Worm (Caenorhabditis elegans) whole organism, young adult: ENCODE results near the gene C49F5.6.
A peak's percentile ranks its signal among the peaks of the same experiment; 100 is the strongest.

ENCODE experiments used
- B0019.2 ChIP-seq: fragments of 200-800 bp; sonication (Bioruptor generic); conservative IDR thresholded peaks from 2 replicates; pipeline ENCODE4 v1.3.6; 2022; ENCODE audit warnings: missing genetic modification reagents, missing genetic modification characterization, missing compliant biosample characterization
- C06A6.2 ChIP-seq: fragments of 200-800 bp; sonication (Bioruptor generic); conservative IDR thresholded peaks from 2 replicates; pipeline ENCODE4 v1.3.6; 2022; ENCODE audit warnings: missing genetic modification characterization, missing compliant biosample characterization
- F22D6.2 ChIP-seq: sonication (generic microtip); optimal IDR thresholded peaks from 2 replicates; lab custom pipeline; 2016; ENCODE audit warnings: mild to moderate bottlenecking, missing genetic modification characterization, missing compliant biosample characterization
- F57C9.4 ChIP-seq: sonication (generic microtip); optimal IDR thresholded peaks from 2 replicates; lab custom pipeline; 2017; ENCODE audit warnings: mild to moderate bottlenecking, missing genetic modification characterization, missing compliant biosample characterization
- K12H6.12 ChIP-seq: fragments of 200-800 bp; sonication (Bioruptor generic); optimal IDR thresholded peaks from 2 replicates; lab custom pipeline; 2018; ENCODE audit warnings: mild to moderate bottlenecking, missing genetic modification characterization, missing compliant biosample characterization
- Y56A3A.18 ChIP-seq: fragments of 200-800 bp; sonication (Bioruptor generic); IDR thresholded peaks from 2 replicates; pipeline ENCODE4 v1.3.6; 2022; ENCODE audit warnings: missing genetic modification reagents, missing genetic modification characterization, missing compliant biosample characterization
- aptf-2 ChIP-seq: fragments of 200-800 bp; sonication (Bioruptor generic); conservative IDR thresholded peaks from 2 replicates; pipeline ENCODE4 v1.3.6; 2022; ENCODE audit warnings: missing genetic modification reagents, missing genetic modification characterization, missing compliant biosample characterization
- attf-3 ChIP-seq: fragments of 200-800 bp; sonication (Bioruptor generic); conservative IDR thresholded peaks from 2 replicates; pipeline ENCODE4 v1.3.6; 2022; ENCODE audit warnings: missing genetic modification reagents, missing genetic modification characterization, missing compliant biosample characterization
- attf-6 ChIP-seq: fragments of 200-800 bp; sonication (Bioruptor generic); IDR thresholded peaks from 2 replicates; pipeline ENCODE4 v1.3.6; 2022; ENCODE audit warnings: missing genetic modification reagents, missing genetic modification characterization, missing compliant biosample characterization
- cebp-2 ChIP-seq: fragments of 200-800 bp; sonication (Bioruptor generic); IDR thresholded peaks from 2 replicates; pipeline ENCODE4 v1.3.6; 2022; ENCODE audit warnings: missing genetic modification characterization, missing compliant biosample characterization
- egrh-3 ChIP-seq: fragments of 200-800 bp; sonication (Bioruptor generic); IDR thresholded peaks from 2 replicates; pipeline ENCODE4 v1.3.6; 2022; ENCODE audit warnings: missing genetic modification reagents, missing genetic modification characterization, missing compliant biosample characterization
- ekl-4 ChIP-seq: fragments of 200-800 bp; sonication (Bioruptor generic); IDR thresholded peaks from 2 replicates; pipeline ENCODE4 v1.3.6; 2022; ENCODE audit warnings: missing genetic modification reagents, missing genetic modification characterization, missing compliant biosample characterization
- ets-4 ChIP-seq: fragments of 200-800 bp; sonication (Bioruptor generic); optimal IDR thresholded peaks from 2 replicates; lab custom pipeline; 2018; ENCODE audit warnings: mild to moderate bottlenecking, missing genetic modification characterization, missing compliant biosample characterization
- gei-17 ChIP-seq: fragments of 200-800 bp; sonication (Bioruptor generic); optimal IDR thresholded peaks from 2 replicates; lab custom pipeline; 2018; ENCODE audit warnings: mild to moderate bottlenecking, missing genetic modification characterization, missing compliant biosample characterization
- hmg-1.2 ChIP-seq: fragments of 200-800 bp; sonication (Bioruptor generic); IDR thresholded peaks from 2 replicates; pipeline ENCODE4 v1.3.6; 2022; ENCODE audit warnings: missing genetic modification reagents, missing genetic modification characterization, missing compliant biosample characterization
- hrde-1 ChIP-seq: sonication (generic microtip); optimal IDR thresholded peaks from 2 replicates; lab custom pipeline; 2016; ENCODE audit warnings: missing genetic modification characterization, mild to moderate bottlenecking, missing compliant biosample characterization, moderate library complexity, missing genotype, missing genetic modification reagents, borderline replicate concordance
- lin-26 ChIP-seq: fragments of 200-800 bp; sonication (Bioruptor generic); IDR thresholded peaks from 2 replicates; pipeline ENCODE4 v1.3.6; 2022; ENCODE audit warnings: missing genetic modification reagents, missing genetic modification characterization, missing compliant biosample characterization
- lin-54 ChIP-seq: fragments of 200-800 bp; sonication (Bioruptor generic); optimal IDR thresholded peaks from 2 replicates; lab custom pipeline; 2018; ENCODE audit warnings: mild to moderate bottlenecking, missing genetic modification characterization, missing compliant biosample characterization
- lir-1 ChIP-seq: fragments of 200-800 bp; sonication (Bioruptor generic); conservative IDR thresholded peaks from 2 replicates; pipeline ENCODE4 v1.3.6; 2022; ENCODE audit warnings: missing genetic modification reagents, missing genetic modification characterization, missing compliant biosample characterization
- lsl-1 ChIP-seq: fragments of 200-800 bp; sonication (Bioruptor generic); optimal IDR thresholded peaks from 2 replicates; lab custom pipeline; 2018; ENCODE audit warnings: mild to moderate bottlenecking, missing genetic modification characterization, moderate library complexity, missing compliant biosample characterization
- madf-10 ChIP-seq: sonication (generic microtip); optimal IDR thresholded peaks from 2 replicates; lab custom pipeline; 2016; ENCODE audit warnings: mild to moderate bottlenecking, missing genetic modification characterization, missing compliant biosample characterization
- madf-6 ChIP-seq: fragments of 200-800 bp; sonication (Bioruptor generic); IDR thresholded peaks from 2 replicates; pipeline ENCODE4 v1.3.6; 2022; ENCODE audit warnings: missing genetic modification reagents, missing genetic modification characterization, missing compliant biosample characterization
- mxl-1 ChIP-seq: sonication (generic microtip); optimal IDR thresholded peaks from 2 replicates; lab custom pipeline; 2016; ENCODE audit warnings: missing genetic modification characterization, missing compliant biosample characterization
- nfya-1 ChIP-seq: sonication (generic microtip); optimal IDR thresholded peaks from 2 replicates; lab custom pipeline; 2017; ENCODE audit warnings: antibody characterized with exemption, missing compliant biosample characterization, missing genetic modification characterization, borderline replicate concordance; ENCODE audit not compliant: insufficient read depth
- nfya-2 ChIP-seq: fragments of 200-800 bp; sonication (Bioruptor generic); IDR thresholded peaks from 2 replicates; pipeline ENCODE4 v1.3.6; 2022; ENCODE audit warnings: missing genetic modification reagents, missing genetic modification characterization, missing compliant biosample characterization
- nhr-179 ChIP-seq: sonication (generic microtip); optimal IDR thresholded peaks from 2 replicates; lab custom pipeline; 2016; ENCODE audit warnings: mild to moderate bottlenecking, missing genetic modification characterization, missing compliant biosample characterization
- nhr-90 ChIP-seq: sonication (generic microtip); optimal IDR thresholded peaks from 2 replicates; lab custom pipeline; 2016; ENCODE audit warnings: missing genotype, mild to moderate bottlenecking, missing genetic modification characterization, missing compliant biosample characterization
- snpc-1.3 ChIP-seq: sonication (generic microtip); optimal IDR thresholded peaks from 2 replicates; lab custom pipeline; 2017; ENCODE audit warnings: missing genetic modification characterization, mild to moderate bottlenecking, missing compliant biosample characterization, antibody characterized with exemption, moderate library complexity, missing genotype, missing genetic modification reagents; ENCODE audit not compliant: insufficient read depth
- snpc-4 ChIP-seq, 5 experiments: fragments of 150-350 bp in 1 of 5; sonication (generic microtip) in 4 of 5; optimal IDR thresholded peaks; 2 replicates each; lab custom pipeline; 2014 to 2018; ENCODE audit warnings: missing genetic modification characterization in 5 of 5, missing biosample characterization in 3 of 5, antibody characterized with exemption in 2 of 5, mild to moderate bottlenecking in 2 of 5, missing compliant biosample characterization in 2 of 5, missing genotype in 2 of 5, moderate library complexity in 2 of 5, missing genetic modification reagents in 1 of 5
- somi-1 ChIP-seq: fragments of 200-800 bp; sonication (Bioruptor generic); optimal IDR thresholded peaks from 2 replicates; lab custom pipeline; 2018; ENCODE audit warnings: mild to moderate bottlenecking, missing genetic modification characterization, missing compliant biosample characterization
- tbp1 ChIP-seq: fragments of 200-800 bp; sonication (Bioruptor generic); optimal IDR thresholded peaks from 2 replicates; lab custom pipeline; 2018; ENCODE audit warnings: mild to moderate bottlenecking, missing genetic modification characterization, missing compliant biosample characterization
- tlf-1 ChIP-seq: fragments of 200-800 bp; sonication (Bioruptor generic); optimal IDR thresholded peaks from 2 replicates; lab custom pipeline; 2018; ENCODE audit warnings: mild to moderate bottlenecking, missing genetic modification characterization, missing compliant biosample characterization
- ztf-26 ChIP-seq: sonication (generic microtip); optimal IDR thresholded peaks from 2 replicates; lab custom pipeline; 2017; ENCODE audit warnings: missing genetic modification characterization, missing compliant biosample characterization
- ztf-28 ChIP-seq: fragments of 200-800 bp; sonication (Bioruptor generic); IDR thresholded peaks from 2 replicates; pipeline ENCODE4 v1.3.6; 2022; ENCODE audit warnings: missing genetic modification reagents, missing genetic modification characterization, missing compliant biosample characterization

Gene C49F5.6

ce11 chrX:12017908-12018479, 29.9 kb downstream of the C49F5.6 start, which contains the start of the genes nmat-1 and ucr-2.1 (continued):
- peak; percentile 66 for TF ChIP-seq K12H6.12
- peak; percentile 64 for TF ChIP-seq madf-10 (tag; lab: Kevin White, UChicago)
- 0 out of 2 replicates have a peak, but pooled peaks have one; percentile 20 for TF ChIP-seq egrh-3
- peak; percentile 45 for TF ChIP-seq tbp1
- TF ChIP-seq nhr-90 (tag; lab: Kevin White, UChicago), result peak; percentile 44
- TF ChIP-seq lin-54 (GFP tag; lab: Kevin White, UChicago), result no peak
- TF ChIP-seq cebp-2 (GFP tag; lab: Robert Waterston, UW), result no peak
- TF ChIP-seq nhr-179 (tag; lab: Kevin White, UChicago), result no peak
- no peak for TF ChIP-seq mxl-1 (tag; lab: Kevin White, UChicago)
- peak; percentile 34 for TF ChIP-seq ets-4
- TF ChIP-seq C06A6.2 (GFP tag; lab: Robert Waterston, UW), result no peak
- TF ChIP-seq tlf-1 (GFP tag; lab: Kevin White, UChicago), result peak; percentile 16
- 0 out of 2 replicates have a peak, but pooled peaks have one; percentile 53 for TF ChIP-seq Y56A3A.18 (GFP tag; lab: Robert Waterston, UW)
- no peak for TF ChIP-seq snpc-4 (GFP tag; optimal IDR thresholded peaks at IDR 0.05; lab: Kevin White, UChicago)
- TF ChIP-seq snpc-4 (tag; optimal IDR thresholded peaks at IDR 0.05; lab: Kevin White, UChicago), result peak in 2 of 4 experiments; percentile 1 to 50

ce11 chrX:12021446-12021845, 33.3 kb downstream of the C49F5.6 start:
- no peak for TF ChIP-seq aptf-2 (GFP tag; lab: Robert Waterston, UW)
- TF ChIP-seq, all 124 proteins: peak for 0

DNA sequence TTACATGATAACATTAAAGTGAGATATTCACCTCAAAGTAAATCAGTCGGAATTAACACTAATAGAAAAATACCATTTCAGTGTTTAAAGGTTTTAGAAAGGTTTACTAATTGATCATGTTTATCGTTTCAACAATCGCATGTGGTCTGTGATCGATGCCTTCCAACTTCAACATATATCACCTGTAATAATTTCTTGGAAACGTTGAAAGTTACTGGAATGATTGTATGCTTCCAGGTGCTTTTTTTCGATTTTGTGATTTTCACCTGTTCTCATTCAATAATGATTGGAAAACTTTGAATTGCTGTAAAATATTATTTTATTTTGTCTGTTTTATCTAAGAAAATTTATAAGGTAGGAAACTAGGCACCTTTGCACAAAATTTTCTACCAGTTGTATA, 34.4 kb downstream of the C49F5.6 start:
- TF ChIP-seq B0019.2 (GFP tag; lab: Robert Waterston, UW) (no peak), nfya-2 (GFP tag; lab: Robert Waterston, UW) (no peak), C06A6.2 (GFP tag; lab: Robert Waterston, UW) (no peak), attf-3 (GFP tag; lab: Robert Waterston, UW) (no peak), nhr-179 (tag; lab: Kevin White, UChicago) (no peak), F57C9.4 (tag; lab: Kevin White, UChicago) (no peak), tbp1 (no peak), nfya-1 (tag; lab: Kevin White, UChicago) (no peak), ztf-28 (GFP tag; lab: Robert Waterston, UW) (no peak), lin-26 (GFP tag; lab: Robert Waterston, UW) (no peak), lsl-1 (no peak), gei-17 (no peak), madf-6 (GFP tag; lab: Robert Waterston, UW) (no peak)

DNA sequence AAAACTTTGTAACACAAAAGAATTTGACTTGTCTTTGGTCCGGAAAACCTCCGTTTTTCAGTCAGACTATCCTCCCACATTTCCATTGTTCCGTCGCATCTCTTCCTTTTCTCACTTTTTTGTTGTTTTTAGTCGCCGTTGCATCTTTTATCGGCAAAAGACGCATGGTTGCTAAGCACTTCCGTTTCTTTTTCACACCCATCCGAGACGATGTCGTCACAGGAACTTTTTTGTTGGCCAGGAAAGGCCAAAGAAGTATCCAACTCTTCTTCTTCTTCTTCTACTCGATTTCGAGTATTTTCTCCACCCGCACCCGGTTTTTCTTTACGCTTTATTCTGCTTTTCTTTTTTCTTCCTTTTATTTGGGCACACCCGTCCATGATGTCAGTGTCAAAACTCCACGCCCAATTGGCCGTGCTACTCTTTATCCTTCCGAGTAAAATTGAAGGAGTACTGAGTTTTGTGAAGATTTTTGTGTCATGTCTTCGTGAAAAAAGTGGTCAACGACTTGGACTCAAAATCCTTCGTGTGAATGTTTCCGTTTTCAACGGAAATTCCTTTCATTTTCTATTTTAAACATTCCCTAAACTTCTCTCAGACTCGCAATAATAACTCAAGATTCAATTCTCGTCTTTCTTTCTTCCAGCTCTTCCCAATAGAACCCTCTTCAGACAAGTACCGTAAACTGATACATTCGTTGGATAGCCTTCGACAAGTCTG, 37.1 kb downstream of the C49F5.6 start, which contains the start of gene B0198.2:
Gene B0198.2, plus strand, starts transcription at position 670 of the 720 bp plus-strand sequence.
- TF ChIP-seq somi-1 (GFP tag; lab: Kevin White, UChicago), result no peak
- no peak for TF ChIP-seq ekl-4 (GFP tag; lab: Robert Waterston, UW)
- TF ChIP-seq F22D6.2 (tag; lab: Kevin White, UChicago), result no peak
- TF ChIP-seq hmg-1.2, result no peak
- TF ChIP-seq lir-1 (GFP tag; lab: Robert Waterston, UW), result no peak
- TF ChIP-seq ztf-26, result no peak
- TF ChIP-seq hrde-1, result no peak
- TF ChIP-seq snpc-1.3 (tag; lab: Kevin White, UChicago), result no peak
- TF ChIP-seq lsl-1, result no peak
- TF ChIP-seq attf-6 (GFP tag; lab: Robert Waterston, UW), result no peak
- TF ChIP-seq attf-3 (GFP tag; lab: Robert Waterston, UW), result no peak
- TF ChIP-seq, all 124 proteins: peak for 0
